Worm (Caenorhabditis elegans) whole organism, midembryonic: ENCODE measurements around the gene ZK353.4.

Source experiments
- flt-1 ChIP-seq: fragments of 200-800 bp; sonication (Bioruptor generic); IDR thresholded peaks from 2 replicates; pipeline ENCODE4 v1.3.6; 2022; ENCODE audit warnings: missing genetic modification characterization, missing compliant biosample characterization
- ref-1 ChIP-seq: fragments of 200-800 bp; sonication (Bioruptor generic); conservative IDR thresholded peaks from 2 replicates; pipeline ENCODE4 v1.3.6; 2022; ENCODE audit warnings: missing genetic modification reagents, missing genetic modification characterization, missing compliant biosample characterization
- tab-1 ChIP-seq: fragments of 200-800 bp; sonication (Bioruptor generic); IDR thresholded peaks from 2 replicates; pipeline ENCODE4 v1.3.6; 2022; ENCODE audit warnings: missing genetic modification characterization, missing compliant biosample characterization
- ztf-23 ChIP-seq: fragments of 200-800 bp; sonication (Bioruptor generic); IDR thresholded peaks from 2 replicates; pipeline ENCODE4 v1.3.6; 2022; ENCODE audit warnings: missing genetic modification reagents, missing genetic modification characterization, missing compliant biosample characterization

- TF ChIP-seq tab-1 (GFP tag; lab: Robert Waterston, UW) (no peak), ref-1 (GFP tag; lab: Robert Waterston, UW) (no peak), flt-1 (no peak), ztf-23 (GFP tag; lab: Robert Waterston, UW) (no peak)
These were observed 40.1 kb upstream of the ZK353.4 start for ce11 chrIII:8429497-8429896.
